Worm (Caenorhabditis elegans) whole organism, young adult: Measurements from ENCODE around the gene C30G12.6.

Experiments
- ama-1 ChIP-seq, 3 experiments: fragments of 150-350 bp in 1 of 3; sonication (generic microtip) in 2 of 3; optimal IDR thresholded peaks; 2 replicates each; lab custom pipeline; 2014 to 2018; ENCODE audit warnings: missing biosample characterization in 2 of 3, missing genetic modification characterization in 2 of 3, missing genetic modification reagents in 2 of 3
- ceh-58 ChIP-seq: fragments of 200-800 bp; sonication (Bioruptor generic); IDR thresholded peaks from 2 replicates; pipeline ENCODE4 v1.3.6; 2022; ENCODE audit warnings: missing genetic modification characterization, missing compliant biosample characterization
- dpl-1 ChIP-seq: fragments of 150-350 bp; optimal IDR thresholded peaks from 2 replicates; lab custom pipeline; 2014; ENCODE audit warnings: missing biosample characterization, missing genetic modification reagents, missing genetic modification characterization
- let-607 ChIP-seq, 2 experiments: fragments of 200-800 bp in 1 of 2; sonication (Bioruptor generic) in 1 of 2; sonication (generic microtip) in 1 of 2; optimal IDR thresholded peaks; 2 replicates each; lab custom pipeline; 2016 to 2018; ENCODE audit warnings: mild to moderate bottlenecking in 2 of 2, missing compliant biosample characterization in 2 of 2, missing genetic modification characterization in 2 of 2, moderate library complexity in 2 of 2, missing genotype in 1 of 2
- lin-35 ChIP-seq, 3 experiments: fragments of 150-350 bp in 2 of 3; sonication (generic microtip) in 1 of 3; optimal IDR thresholded peaks; 2 replicates each; lab custom pipeline; 2014 to 2018; ENCODE audit warnings: missing biosample characterization in 3 of 3, missing genetic modification characterization in 3 of 3, missing genetic modification reagents in 3 of 3
- nfyb-1 ChIP-seq: fragments of 200-800 bp; sonication (Bioruptor generic); IDR thresholded peaks from 2 replicates; pipeline ENCODE4 v1.3.6; 2022; ENCODE audit warnings: missing genetic modification reagents, missing genetic modification characterization, missing compliant biosample characterization
- pha-4 ChIP-seq: fragments of 150-350 bp; sonication (generic microtip); optimal IDR thresholded peaks from 2 replicates; lab custom pipeline; 2014; ENCODE audit warnings: missing biosample characterization, missing genetic modification reagents, missing genetic modification characterization

DNA sequence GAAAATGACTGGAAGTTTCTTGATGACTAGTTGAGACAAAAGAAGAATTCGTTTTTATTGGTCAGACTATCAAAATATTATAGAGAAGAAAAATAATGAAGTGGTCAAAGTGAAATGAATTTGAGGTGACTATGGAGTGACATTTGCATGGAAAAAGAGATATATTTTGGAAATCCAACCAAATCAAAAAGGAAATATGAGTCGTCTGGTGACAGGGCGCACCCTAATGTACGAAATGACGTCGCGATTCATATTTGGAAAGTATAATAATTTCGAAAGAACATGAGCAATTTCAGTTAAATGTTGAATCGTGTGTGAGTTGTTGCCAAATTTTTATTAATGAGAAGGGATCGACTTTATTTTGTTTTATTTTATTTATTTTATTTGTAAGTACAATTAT is 21.7 kb upstream of the C30G12.6 start, which contains the start of gene F21D12.2:
- TF ChIP-seq nfyb-1 (no peak), ceh-58 (GFP tag; lab: Robert Waterston, UW) (no peak), ama-1 (optimal IDR thresholded peaks at IDR 0.05; lab: Kevin White, UChicago) (no peak), ama-1 (GFP tag; optimal IDR thresholded peaks at IDR 0.05; lab: Kevin White, UChicago) (no peak), dpl-1 (no peak), pha-4 (no peak), let-607 (tag; optimal IDR thresholded peaks at IDR 0.05; lab: Kevin White, UChicago) (no peak), lin-35 (GFP tag; optimal IDR thresholded peaks at IDR 0.05; lab: Kevin White, UChicago) (no peak)
